Worm (Caenorhabditis elegans) whole organism, early embryonic: ENCODE measurements around the gene str-255.

Experiments
- B0310.2 ChIP-seq: sonication (generic microtip); optimal IDR thresholded peaks from 2 replicates; lab custom pipeline; 2016; ENCODE audit warnings: mild to moderate bottlenecking, missing genetic modification characterization, missing compliant biosample characterization
- F13C5.2 ChIP-seq: sonication (generic microtip); optimal IDR thresholded peaks from 2 replicates; lab custom pipeline; 2017; ENCODE audit warnings: mild to moderate bottlenecking, missing genetic modification characterization, inconsistent platforms, missing compliant biosample characterization
- ama-1 ChIP-seq: fragments of 150-350 bp; optimal IDR thresholded peaks from 2 replicates; lab custom pipeline; 2014
- ceh-13 ChIP-seq: fragments of 200-800 bp; sonication (Bioruptor generic); optimal IDR thresholded peaks from 2 replicates; lab custom pipeline; 2018; ENCODE audit warnings: mild to moderate bottlenecking, missing genetic modification characterization, missing compliant biosample characterization
- flt-1 ChIP-seq: fragments of 200-800 bp; sonication (Bioruptor generic); IDR thresholded peaks from 2 replicates; pipeline ENCODE4 v1.3.6; 2022; ENCODE audit warnings: missing genetic modification characterization, missing compliant biosample characterization
- hmbx-1 ChIP-seq: sonication (generic microtip); optimal IDR thresholded peaks from 2 replicates; lab custom pipeline; 2016; ENCODE audit warnings: mild to moderate bottlenecking, missing genetic modification characterization, missing compliant biosample characterization
- hmg-4 ChIP-seq: fragments of 200-800 bp; sonication (Bioruptor generic); optimal IDR thresholded peaks from 2 replicates; lab custom pipeline; 2018; ENCODE audit warnings: mild to moderate bottlenecking, missing genetic modification characterization, missing compliant biosample characterization
- hnd-1 ChIP-seq: sonication (generic microtip); optimal IDR thresholded peaks from 2 replicates; lab custom pipeline; 2016; ENCODE audit warnings: missing genetic modification characterization, missing compliant biosample characterization
- pes-1 ChIP-seq: fragments of 200-800 bp; sonication (Bioruptor generic); IDR thresholded peaks from 2 replicates; pipeline ENCODE4 v1.3.6; 2022; ENCODE audit warnings: missing genetic modification reagents, missing genetic modification characterization, missing compliant biosample characterization
- scrt-1 ChIP-seq: fragments of 200-800 bp; sonication (Bioruptor generic); IDR thresholded peaks from 2 replicates; pipeline ENCODE4 v1.3.6; 2022; ENCODE audit warnings: missing genetic modification characterization, missing compliant biosample characterization
- sea-1 ChIP-seq: fragments of 200-800 bp; sonication (Bioruptor generic); conservative IDR thresholded peaks from 2 replicates; pipeline ENCODE4 v1.3.6; 2022; ENCODE audit warnings: missing genetic modification characterization, missing compliant biosample characterization
- tbx-11 ChIP-seq: fragments of 200-800 bp; sonication (Bioruptor generic); IDR thresholded peaks from 2 replicates; pipeline ENCODE4 v1.3.6; 2022; ENCODE audit warnings: missing genetic modification characterization, missing compliant biosample characterization
- tbx-37 ChIP-seq: fragments of 200-800 bp; sonication (Bioruptor generic); conservative IDR thresholded peaks from 2 replicates; pipeline ENCODE4 v1.3.6; 2022; ENCODE audit warnings: missing genetic modification reagents, missing genetic modification characterization, missing compliant biosample characterization
- tra-4 ChIP-seq: sonication (generic microtip); optimal IDR thresholded peaks from 2 replicates; lab custom pipeline; 2017; ENCODE audit warnings: missing genetic modification characterization, missing compliant biosample characterization

ce11 chrV:2146044-2146443 is 17.6 kb downstream of the str-255 start, which contains the start of gene str-52:
- no peak for TF ChIP-seq ama-1 (lab: Kevin White, UChicago)
- TF ChIP-seq scrt-1 (GFP tag; lab: Robert Waterston, UW) = no peak
- no peak for TF ChIP-seq hnd-1 (tag; lab: Kevin White, UChicago)
- no peak for TF ChIP-seq hmbx-1 (tag; lab: Kevin White, UChicago)
- TF ChIP-seq flt-1 = no peak
- no peak for TF ChIP-seq sea-1
- no peak for TF ChIP-seq pes-1 (GFP tag; lab: Robert Waterston, UW)
- TF ChIP-seq hmg-4 (GFP tag; lab: Kevin White, UChicago) = no peak
- no peak for TF ChIP-seq tbx-37
- no peak for TF ChIP-seq tra-4 (tag; lab: Kevin White, UChicago)
- no peak for TF ChIP-seq tbx-11
- TF ChIP-seq ceh-13 = no peak
- TF ChIP-seq F13C5.2 (tag; lab: Kevin White, UChicago) = no peak
- TF ChIP-seq B0310.2 = no peak
